Fruit fly (Drosophila melanogaster) S2 (cell line): ENCODE measurements around the gene capu.

Experiments
- CG8478 ChIP-seq: fragments of >200 bp; optimal IDR thresholded peaks from 2 replicates; lab custom pipeline; 2018
- CTCF ChIP-seq, 2 experiments: fragments of >200 bp; optimal IDR thresholded peaks; 2 replicates each; lab custom pipeline; 2018

dm6 chr2L:3935757-3936156 lies 33.1 kb upstream of the capu start:
- no peak for TF ChIP-seq CTCF (optimal IDR thresholded peaks at IDR 0.05; lab: Kevin White, UChicago)
- TF ChIP-seq CG8478, result no peak
